Worm (Caenorhabditis elegans): ENCODE data around the gene F26F2.5.

DNA sequence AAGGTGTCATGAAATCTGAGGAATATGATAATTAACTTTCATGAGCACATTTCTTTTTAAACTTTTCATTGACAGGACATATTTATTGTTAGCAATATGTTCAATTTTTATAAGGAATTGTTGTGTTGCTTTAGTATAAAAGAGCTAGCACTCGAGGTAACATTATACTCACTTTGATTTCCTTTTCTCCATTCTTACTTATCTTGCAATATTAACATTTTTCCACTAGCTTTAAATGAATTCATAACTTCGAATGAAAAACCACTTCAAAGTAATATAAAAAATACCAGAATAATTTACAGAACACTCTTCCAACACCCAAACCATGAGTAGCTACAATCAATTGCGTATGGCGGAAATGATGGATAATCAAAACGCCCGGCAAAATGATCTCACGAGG is at the start of gene F26F2.5:
- TF ChIP-seq W03F9.2 (tag; optimal IDR thresholded peaks at IDR 0.05) (no peak), him-1 (tag; optimal IDR thresholded peaks at IDR 0.05) (no peak), dao-5 (tag; optimal IDR thresholded peaks at IDR 0.05) (no peak)
